Worm (Caenorhabditis elegans) whole organism, L1 larva: ENCODE measurements around the gene swm-1.

Source experiments
- alr-1 ChIP-seq: fragments of 200-800 bp; sonication (Bioruptor generic); optimal IDR thresholded peaks from 2 replicates; lab custom pipeline; 2018; ENCODE audit warnings: borderline replicate concordance, mild to moderate bottlenecking, missing genetic modification characterization, missing compliant biosample characterization
- ama-1 ChIP-seq: fragments of 150-350 bp; optimal IDR thresholded peaks from 2 replicates; lab custom pipeline; 2014
- blmp-1 ChIP-seq: fragments of 150-350 bp; optimal IDR thresholded peaks from 2 replicates; lab custom pipeline; 2014; ENCODE audit warnings: missing biosample characterization, missing genetic modification characterization
- ceh-88 ChIP-seq: fragments of 200-800 bp; sonication (Bioruptor generic); IDR thresholded peaks from 2 replicates; pipeline ENCODE4 v1.3.6; 2022; ENCODE audit warnings: missing genetic modification characterization, missing compliant biosample characterization
- dpl-1 ChIP-seq, 3 experiments: fragments of 150-350 bp in 2 of 3; sonication (generic microtip) in 1 of 3; optimal IDR thresholded peaks; 2 replicates each; lab custom pipeline; 2014 to 2017; ENCODE audit warnings: missing biosample characterization in 3 of 3, missing genetic modification characterization in 3 of 3, missing genetic modification reagents in 3 of 3
- dsc-1 ChIP-seq: sonication (generic microtip); optimal IDR thresholded peaks from 2 replicates; lab custom pipeline; 2016; ENCODE audit warnings: mild to moderate bottlenecking, missing genetic modification characterization, missing compliant biosample characterization
- efl-1 ChIP-seq, 4 experiments: fragments of 150-350 bp; optimal IDR thresholded peaks in 3 of 4; peaks in 1 of 4; 1 replicate in 1 of 4; 2 replicates in 3 of 4; lab custom pipeline; 2014; ENCODE audit warnings: missing biosample characterization in 2 of 4, missing genetic modification characterization in 2 of 4, missing genetic modification reagents in 2 of 4
- elt-2 ChIP-seq: sonication (generic microtip); optimal IDR thresholded peaks from 2 replicates; lab custom pipeline; 2016; ENCODE audit warnings: missing genetic modification characterization, mild to moderate bottlenecking, inconsistent platforms, missing compliant biosample characterization, missing genetic modification reagents
- elt-3 ChIP-seq, 6 experiments: fragments of 150-350 bp in 1 of 6; sonication (generic microtip); optimal IDR thresholded peaks; 2 replicates each; lab custom pipeline; 2017 to 2018; ENCODE audit warnings: missing biosample characterization in 6 of 6, missing genetic modification characterization in 6 of 6, inconsistent platforms in 1 of 6
- fkh-8 ChIP-seq: sonication (generic microtip); optimal IDR thresholded peaks from 2 replicates; lab custom pipeline; 2016; ENCODE audit warnings: mild to moderate bottlenecking, missing genetic modification characterization, missing compliant biosample characterization
- grh-1 ChIP-seq: fragments of 200-800 bp; sonication (Bioruptor generic); IDR thresholded peaks from 2 replicates; pipeline ENCODE4 v1.3.6; 2022; ENCODE audit warnings: missing genetic modification reagents, missing genetic modification characterization, missing compliant biosample characterization
- isw-1 ChIP-seq: fragments of 200-800 bp; sonication (Bioruptor generic); IDR thresholded peaks from 2 replicates; pipeline ENCODE4 v1.3.6; 2022; ENCODE audit warnings: missing genetic modification characterization, missing compliant biosample characterization
- jun-1 ChIP-seq: fragments of 150-350 bp; optimal IDR thresholded peaks from 2 replicates; lab custom pipeline; 2014; ENCODE audit warnings: missing biosample characterization, missing genetic modification reagents, missing genetic modification characterization
- lin-13 ChIP-seq: fragments of 150-350 bp; optimal IDR thresholded peaks from 2 replicates; lab custom pipeline; 2014; ENCODE audit warnings: missing biosample characterization, missing genetic modification reagents, missing genetic modification characterization
- lin-14 ChIP-seq: fragments of 200-800 bp; sonication (Bioruptor generic); optimal IDR thresholded peaks from 2 replicates; lab custom pipeline; 2018; ENCODE audit warnings: mild to moderate bottlenecking, missing genetic modification characterization, moderate library complexity, missing compliant biosample characterization
- lin-15B ChIP-seq: fragments of 150-350 bp; sonication (generic microtip); optimal IDR thresholded peaks from 3 replicates; lab custom pipeline; 2014; ENCODE audit warnings: missing biosample characterization, missing genetic modification characterization
- lin-35 ChIP-seq, 2 experiments: fragments of 150-350 bp; optimal IDR thresholded peaks; 2 replicates each; lab custom pipeline; 2014; ENCODE audit warnings: missing biosample characterization in 2 of 2, missing genetic modification characterization in 2 of 2, missing genetic modification reagents in 2 of 2
- lin-39 ChIP-seq: fragments of 150-350 bp; optimal IDR thresholded peaks from 2 replicates; lab custom pipeline; 2014; ENCODE audit warnings: missing biosample characterization, missing genetic modification reagents, missing genetic modification characterization
- lir-3 ChIP-seq: sonication (generic microtip); optimal IDR thresholded peaks from 2 replicates; lab custom pipeline; 2016; ENCODE audit warnings: mild to moderate bottlenecking, missing genetic modification characterization, moderate library complexity, missing compliant biosample characterization; ENCODE audit not compliant: poor library complexity
- mdl-1 ChIP-seq, 2 experiments: fragments of 150-350 bp; optimal IDR thresholded peaks; 2 replicates each; lab custom pipeline; 2014 to 2017; ENCODE audit warnings: missing biosample characterization in 2 of 2, missing genetic modification characterization in 2 of 2, inconsistent platforms in 1 of 2
- nhr-11 ChIP-seq: fragments of 150-350 bp; optimal IDR thresholded peaks from 2 replicates; lab custom pipeline; 2014; ENCODE audit warnings: missing biosample characterization, missing genetic modification characterization
- nhr-12 ChIP-seq: sonication (generic microtip); optimal IDR thresholded peaks from 2 replicates; lab custom pipeline; 2017; ENCODE audit warnings: missing biosample characterization, missing genetic modification characterization
- nhr-19 ChIP-seq: fragments of 200-800 bp; sonication (Bioruptor generic); conservative IDR thresholded peaks from 2 replicates; pipeline ENCODE4 v1.3.6; 2022; ENCODE audit warnings: missing genetic modification characterization, missing compliant biosample characterization
- nhr-20 ChIP-seq: sonication (generic microtip); optimal IDR thresholded peaks from 2 replicates; lab custom pipeline; 2016; ENCODE audit warnings: mild to moderate bottlenecking, missing genetic modification characterization, missing compliant biosample characterization
- nhr-28 ChIP-seq: fragments of 150-350 bp; optimal IDR thresholded peaks from 2 replicates; lab custom pipeline; 2014; ENCODE audit warnings: missing biosample characterization, missing genetic modification characterization
- nhr-47 ChIP-seq: sonication (generic microtip); optimal IDR thresholded peaks from 2 replicates; lab custom pipeline; 2016; ENCODE audit warnings: mild to moderate bottlenecking, missing genetic modification characterization, moderate library complexity, missing compliant biosample characterization
- nhr-71 ChIP-seq: sonication (generic microtip); optimal IDR thresholded peaks from 2 replicates; lab custom pipeline; 2016; ENCODE audit warnings: mild to moderate bottlenecking, missing genetic modification characterization, moderate library complexity, missing compliant biosample characterization
- nhr-84 ChIP-seq: sonication (generic microtip); optimal IDR thresholded peaks from 2 replicates; lab custom pipeline; 2017; ENCODE audit warnings: missing biosample characterization, missing genetic modification characterization
- nhr-85 ChIP-seq: sonication (generic microtip); peaks from one replicate; lab custom pipeline; 2016; ENCODE audit warnings: missing genetic modification characterization, inconsistent platforms, missing compliant biosample characterization
- nhr-90 ChIP-seq: sonication (generic microtip); optimal IDR thresholded peaks from 2 replicates; lab custom pipeline; 2016; ENCODE audit warnings: mild to moderate bottlenecking, missing genetic modification characterization, missing compliant biosample characterization; ENCODE audit not compliant: poor library complexity
- snpc-4 ChIP-seq: fragments of 150-350 bp; optimal IDR thresholded peaks from 2 replicates; lab custom pipeline; 2014; ENCODE audit warnings: missing biosample characterization, missing genetic modification characterization
- snu-23 ChIP-seq: sonication (generic microtip); optimal IDR thresholded peaks from 2 replicates; lab custom pipeline; 2016; ENCODE audit warnings: missing genetic modification characterization, missing compliant biosample characterization
- swsn-7 ChIP-seq: sonication (generic microtip); optimal IDR thresholded peaks from 2 replicates; lab custom pipeline; 2016; ENCODE audit warnings: missing genetic modification characterization, missing compliant biosample characterization
- tlp-1 ChIP-seq: fragments of 150-350 bp; optimal IDR thresholded peaks from 2 replicates; lab custom pipeline; 2014; ENCODE audit warnings: missing biosample characterization, missing genetic modification characterization
- unc-130 ChIP-seq: fragments of 150-350 bp; optimal IDR thresholded peaks from 2 replicates; lab custom pipeline; 2017; ENCODE audit warnings: missing biosample characterization, missing genetic modification characterization, inconsistent platforms
- zag-1 ChIP-seq: fragments of 150-350 bp; optimal IDR thresholded peaks from 2 replicates; lab custom pipeline; 2014; ENCODE audit warnings: missing biosample characterization, missing genetic modification characterization
- ztf-11 ChIP-seq, 2 experiments: sonication (generic microtip); optimal IDR thresholded peaks; 2 replicates each; lab custom pipeline; 2016 to 2017; ENCODE audit warnings: missing genetic modification characterization in 2 of 2, missing biosample characterization in 1 of 2, missing compliant biosample characterization in 1 of 2

swm-1 gene

DNA sequence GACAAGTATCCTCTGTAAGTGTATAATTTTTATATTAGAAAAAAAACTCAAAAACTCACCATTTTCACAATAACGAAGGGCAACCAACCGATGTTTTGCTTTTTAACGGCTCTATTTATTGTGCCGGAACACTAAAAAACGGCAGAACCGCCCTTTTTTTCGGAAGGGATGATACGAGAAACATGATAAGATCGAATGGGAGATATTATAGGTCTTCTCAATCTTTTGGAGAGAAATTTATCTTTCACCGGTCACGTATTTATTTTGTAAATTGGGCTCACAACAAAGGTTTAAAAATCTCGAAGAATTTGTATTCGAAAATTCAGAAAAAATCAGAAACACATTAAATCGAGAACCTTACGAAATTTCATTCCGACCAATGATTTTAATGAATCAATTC, at the start of gene swm-1:
Gene swm-1 (minus strand): TSS at position 101 of the 400 bp plus-strand sequence.
- TF ChIP-seq nhr-11 (tag; lab: Kevin White, UChicago) = no peak
- no peak for TF ChIP-seq ceh-88 (GFP tag; lab: Robert Waterston, UW)
- no peak for TF ChIP-seq alr-1 (tag; lab: Kevin White, UChicago)
- no peak for TF ChIP-seq lin-39 (tag; lab: Kevin White, UChicago)
- TF ChIP-seq elt-3 (tag; optimal IDR thresholded peaks at IDR 0.05; lab: Kevin White, UChicago) = no peak
- TF ChIP-seq lin-14 = no peak

DNA sequence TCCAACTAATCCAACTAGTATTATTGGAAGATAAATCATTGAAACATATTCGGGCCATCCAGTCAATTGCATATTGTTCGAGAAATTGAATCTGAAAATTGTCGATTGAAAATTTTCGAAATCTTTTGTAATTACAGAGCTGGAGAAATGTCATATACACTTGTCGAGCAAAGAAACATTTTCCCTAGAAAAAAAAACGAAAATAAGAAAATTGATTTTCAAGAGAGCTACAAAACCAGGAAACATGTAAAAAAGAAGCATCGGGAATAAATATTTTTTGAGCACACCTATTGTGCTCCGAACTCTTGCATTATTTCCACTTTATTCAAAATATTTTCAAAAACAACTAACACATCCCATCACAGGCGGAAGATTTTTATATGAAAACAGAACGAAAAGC, 46.4 kb upstream of the swm-1 start, which contains the start of gene frpr-6:
Gene frpr-6 (minus strand): TSS at position 101 of the 400 bp plus-strand sequence.
- TF ChIP-seq alr-1 (tag; lab: Kevin White, UChicago) (no peak), nhr-85 (tag; lab: Kevin White, UChicago) (no peak), lin-13 (GFP tag; lab: Kevin White, UChicago) (no peak), lin-15B (tag; lab: Kevin White, UChicago) (no peak), lir-3 (tag; lab: Kevin White, UChicago) (no peak), dsc-1 (no peak), ztf-11 (tag; optimal IDR thresholded peaks at IDR 0.05; lab: Kevin White, UChicago) (no peak), unc-130 (no peak), isw-1 (GFP tag; lab: Robert Waterston, UW) (no peak), snpc-4 (tag; lab: Kevin White, UChicago) (no peak), zag-1 (tag; lab: Kevin White, UChicago) (no peak), nhr-12 (tag; lab: Kevin White, UChicago) (no peak), grh-1 (GFP tag; lab: Robert Waterston, UW) (no peak), nhr-47 (tag; lab: Kevin White, UChicago) (no peak), tlp-1 (tag; lab: Kevin White, UChicago) (no peak), swsn-7 (tag; lab: Kevin White, UChicago) (no peak), jun-1 (no peak)
- TF ChIP-seq, all 84 proteins: peak for 0

DNA sequence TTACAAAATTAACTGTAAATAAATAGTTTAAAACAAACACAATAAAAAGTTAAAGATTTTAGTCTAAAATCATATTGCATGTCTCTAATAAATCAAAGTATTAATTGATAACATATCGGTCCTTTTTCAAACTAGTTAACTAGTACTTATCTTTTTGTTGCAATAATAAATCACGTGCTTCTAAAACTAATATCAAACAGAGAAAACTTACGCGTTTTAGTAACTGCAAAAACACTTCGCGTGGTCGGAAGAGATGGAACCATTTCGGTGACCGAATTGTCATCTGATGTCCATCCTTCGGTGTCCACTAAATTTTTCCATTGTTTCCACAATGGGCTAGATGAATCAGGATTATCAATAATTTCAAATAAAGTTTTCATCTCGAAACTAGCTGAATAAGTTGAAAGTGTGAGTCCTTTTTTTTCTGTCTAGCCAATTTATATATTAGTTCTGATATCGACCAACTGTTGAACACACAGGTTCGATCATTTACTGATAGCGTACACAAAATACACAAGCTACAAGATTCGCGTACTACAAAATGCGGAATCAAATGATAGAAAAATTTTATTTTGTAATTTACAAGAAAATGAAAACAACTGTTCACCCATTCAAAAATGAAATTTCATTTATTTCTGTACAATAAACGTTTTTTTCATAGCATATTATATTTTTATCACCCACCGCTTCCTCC, 43.8 kb upstream of the swm-1 start, which contains the start of gene F21C10.9:
Gene F21C10.9 (minus strand): TSS at position 417 of the 694 bp plus-strand sequence.
- TF ChIP-seq nhr-90 (tag; lab: Kevin White, UChicago) (peak; percentile 23), elt-2 (tag; lab: Kevin White, UChicago) (peak; percentile 5), nhr-85 (tag; lab: Kevin White, UChicago) (peak; percentile 80), lin-35 (GFP tag; optimal IDR thresholded peaks at IDR 0.05; lab: Kevin White, UChicago) (peak in 1 of 2 experiments; percentile 50), nhr-28 (no peak), nhr-19 (peak; percentile 58), nhr-20 (tag; lab: Kevin White, UChicago) (peak; percentile 57), mdl-1 (tag; optimal IDR thresholded peaks at IDR 0.05; lab: Kevin White, UChicago) (peak in 1 of 2 experiments; percentile 16), blmp-1 (tag; lab: Kevin White, UChicago) (peak; percentile 4), nhr-12 (tag; lab: Kevin White, UChicago) (no peak), elt-3 (tag; optimal IDR thresholded peaks at IDR 0.05; lab: Kevin White, UChicago) (peak in 1 of 6 experiments; percentile 8), snu-23 (peak; percentile 7), grh-1 (GFP tag; lab: Robert Waterston, UW) (peak; percentile 31; the same call in 1 of the 2 replicates), nhr-84 (no peak), swsn-7 (tag; lab: Kevin White, UChicago) (no peak), ama-1 (lab: Kevin White, UChicago) (no peak), fkh-8 (tag; lab: Kevin White, UChicago) (no peak), efl-1 (optimal IDR thresholded peaks at IDR 0.05; lab: Kevin White, UChicago) (no peak), efl-1 (GFP tag; optimal IDR thresholded peaks at IDR 0.05 in 1 of 2; lab: Kevin White, UChicago) (peak in 1 of 2 experiments; percentile 53), dpl-1 (GFP tag; optimal IDR thresholded peaks at IDR 0.05; lab: Kevin White, UChicago) (no peak), nhr-71 (tag; lab: Kevin White, UChicago) (peak; percentile 50), lin-14 (peak; percentile 2), nhr-47 (tag; lab: Kevin White, UChicago) (no peak)
- TF ChIP-seq, all 84 proteins: peak for 14
